Worm (Caenorhabditis elegans): Measurements from ENCODE around the gene algn-9.

The algn-9 gene

ce11 chrII:10537988-10538387, 46.1 kb upstream of the algn-9 start (continued):
- TF ChIP-seq jun-1 (tag; optimal IDR thresholded peaks at IDR 0.05) (no peak), ceh-44 (GFP tag; IDR thresholded peaks at IDR 0.05) (0 out of 2 replicates have a peak, but pooled peaks have one; percentile 28), mxl-2 (GFP tag; conservative IDR thresholded peaks at IDR 0.05) (no peak), R02D3.7 (tag; optimal IDR thresholded peaks at IDR 0.05) (no peak), lin-13 (GFP tag; optimal IDR thresholded peaks at IDR 0.05) (no peak), zip-2 (tag; optimal IDR thresholded peaks at IDR 0.05) (no peak), nhr-10 (tag; optimal IDR thresholded peaks at IDR 0.05) (no peak), ZK546.5 (tag; optimal IDR thresholded peaks at IDR 0.05) (no peak), lin-15B (tag; optimal IDR thresholded peaks at IDR 0.05) (no peak), mxl-3 (GFP tag; optimal IDR thresholded peaks at IDR 0.05) (no peak), unc-39 (tag; optimal IDR thresholded peaks at IDR 0.05) (no peak), F37D6.2 (tag; optimal IDR thresholded peaks at IDR 0.05) (no peak), ctbp-1 (GFP tag; IDR thresholded peaks at IDR 0.05) (no peak), mes-2 (tag; optimal IDR thresholded peaks at IDR 0.05; ENCODE audit: poor library complexity, severe bottlenecking) (peak; percentile 97), nhr-28 (tag; optimal IDR thresholded peaks at IDR 0.05) (no peak), nhr-102 (tag; optimal IDR thresholded peaks at IDR 0.05) (peak; percentile 14), daf-19 (GFP tag; conservative IDR thresholded peaks at IDR 0.05) (no peak), F10B5.3 (tag; optimal IDR thresholded peaks at IDR 0.05) (no peak), dmd-8 (GFP tag; IDR thresholded peaks at IDR 0.05) (no peak), duxl-1 (tag; optimal IDR thresholded peaks at IDR 0.05; ENCODE audit: poor library complexity) (peak; percentile 59), ces-1 (GFP tag; optimal IDR thresholded peaks at IDR 0.05) (no peak), F44E2.7 (GFP tag; IDR thresholded peaks at IDR 0.05) (no peak), tag-97 (GFP tag; IDR thresholded peaks at IDR 0.05) (0 out of 2 replicates have a peak, but pooled peaks have one; percentile 73), Y48G9A.11 (GFP tag; IDR thresholded peaks at IDR 0.05) (peak; percentile 68; the same call in 1 of the 2 replicates), set-16 (GFP tag; IDR thresholded peaks at IDR 0.05) (no peak), ceh-62 (tag; optimal IDR thresholded peaks at IDR 0.05) (no peak), hmg-1.1 (GFP tag; IDR thresholded peaks at IDR 0.05) (no peak), ceh-28 (tag; optimal IDR thresholded peaks at IDR 0.05) (no peak), skn-1 (tag; optimal IDR thresholded peaks at IDR 0.05) (no peak), zip-11 (GFP tag; IDR thresholded peaks at IDR 0.05) (no peak), madf-9 (GFP tag; conservative IDR thresholded peaks at IDR 0.05) (peak; percentile 72), lsy-2 (tag; optimal IDR thresholded peaks at IDR 0.05) (peak in 1 of 2 experiments; percentile 75), F26F4.8 (GFP tag; conservative IDR thresholded peaks at IDR 0.05) (no peak), zfp-2 (tag; optimal IDR thresholded peaks at IDR 0.05) (no peak), snpc-4 (tag; optimal IDR thresholded peaks at IDR 0.05) (no peak), daf-16 (GFP tag; optimal IDR thresholded peaks at IDR 0.05) (no peak), daf-16 (tag; optimal IDR thresholded peaks at IDR 0.05) (no peak), dmd-9 (GFP tag; IDR thresholded peaks at IDR 0.05) (peak; percentile 88), egl-43 (GFP tag; IDR thresholded peaks at IDR 0.05) (no peak), nhr-76 (tag; optimal IDR thresholded peaks at IDR 0.05) (no peak), lin-38 (GFP tag; IDR thresholded peaks at IDR 0.05) (peak; percentile 63), pha-4 (GFP tag; IDR thresholded peaks at IDR 0.05) (no peak), pha-4 (tag; optimal IDR thresholded peaks at IDR 0.05) (no peak), gei-8 (GFP tag; optimal IDR thresholded peaks at IDR 0.05) (no peak), mdt-29 (GFP tag; IDR thresholded peaks at IDR 0.05) (no peak), vab-7 (GFP tag; IDR thresholded peaks at IDR 0.05) (no peak), rbr-2 (tag; optimal IDR thresholded peaks at IDR 0.05) (peak; percentile 30), nhr-77 (tag; optimal IDR thresholded peaks at IDR 0.05) (no peak), spr-3 (GFP tag; optimal IDR thresholded peaks at IDR 0.05) (no peak), ama-1 (optimal IDR thresholded peaks at IDR 0.05) (no peak), ztf-11 (tag; optimal IDR thresholded peaks at IDR 0.05) (no peak), spr-1 (tag; optimal IDR thresholded peaks at IDR 0.05) (peak; percentile 4), nhr-25 (tag; optimal IDR thresholded peaks at IDR 0.05; ENCODE audit: borderline replicate concordance, insufficient read depth) (no peak)

Data from whole organism, L4 larva.